Fruit fly (Drosophila melanogaster) whole organism, wandering third instar larva: ENCODE data around the gene CG33003.

Experiments used
- Abd-B ChIP-seq: fragments of >200 bp; optimal IDR thresholded peaks from 2 replicates; lab custom pipeline; 2017; ENCODE audit warnings: missing biosample characterization, missing genetic modification characterization
- CG32264 ChIP-seq: fragments of 200-800 bp; sonication (Bioruptor generic); optimal IDR thresholded peaks from 2 replicates; lab custom pipeline; 2016; ENCODE audit warnings: missing biosample characterization, missing genetic modification characterization
- CG9705 ChIP-seq: fragments of 200-800 bp; sonication (Bioruptor generic); optimal IDR thresholded peaks from 2 replicates; lab custom pipeline; 2018; ENCODE audit warnings: missing biosample characterization, mild to moderate bottlenecking, missing genetic modification characterization
- CrebA ChIP-seq: fragments of 200-800 bp; sonication (Bioruptor generic); optimal IDR thresholded peaks from 2 replicates; lab custom pipeline; 2016; ENCODE audit warnings: missing biosample characterization, mild to moderate bottlenecking, missing genetic modification characterization, borderline replicate concordance
- Dfd ChIP-seq: fragments of >200 bp; optimal IDR thresholded peaks from 2 replicates; lab custom pipeline; 2017; ENCODE audit warnings: missing biosample characterization, missing genetic modification characterization
- Dif ChIP-seq: fragments of 200-275, 200-300 bp; sonication (Bioruptor generic); optimal IDR thresholded peaks from 2 replicates; lab custom pipeline; 2018; ENCODE audit warnings: missing biosample characterization, missing genetic modification characterization; ENCODE audit not compliant: partially characterized antibody
- GATAd ChIP-seq: sonication (Bioruptor generic); optimal IDR thresholded peaks from 2 replicates; lab custom pipeline; 2016; ENCODE audit warnings: missing biosample characterization, missing genetic modification characterization
- HLH106 ChIP-seq: fragments of 200-800 bp; optimal IDR thresholded peaks from 3 replicates; lab custom pipeline; 2019; ENCODE audit warnings: missing biosample characterization, mild to moderate bottlenecking, missing genetic modification characterization, moderate library complexity
- Hnf4 ChIP-seq: fragments of 200-800 bp; sonication (Bioruptor generic); optimal IDR thresholded peaks from 2 replicates; lab custom pipeline; 2016; ENCODE audit warnings: missing biosample characterization, mild to moderate bottlenecking, missing genetic modification characterization
- Hr78 ChIP-seq: fragments of >200 bp; optimal IDR thresholded peaks from 2 replicates; lab custom pipeline; 2017; ENCODE audit warnings: missing biosample characterization, missing genetic modification characterization
- Hr83 ChIP-seq: fragments of 200-300 bp; sonication (Bioruptor generic); optimal IDR thresholded peaks from 2 replicates; lab custom pipeline; 2016; ENCODE audit warnings: missing biosample characterization, mild to moderate bottlenecking, missing genetic modification characterization, moderate library complexity; ENCODE audit not compliant: poor library complexity, severe bottlenecking
- Jra ChIP-seq: sonication (Bioruptor generic); optimal IDR thresholded peaks from 2 replicates; lab custom pipeline; 2016; ENCODE audit warnings: missing biosample characterization, missing genetic modification characterization
- Mio ChIP-seq: sonication (Bioruptor generic); optimal IDR thresholded peaks from 2 replicates; lab custom pipeline; 2016; ENCODE audit warnings: missing biosample characterization, missing genetic modification characterization
- Myc ChIP-seq: fragments of >200 bp; optimal IDR thresholded peaks from 2 replicates; lab custom pipeline; 2017
- N ChIP-seq: fragments of >200 bp; optimal IDR thresholded peaks from 2 replicates; lab custom pipeline; 2018; ENCODE audit warnings: missing biosample characterization, missing external identifiers, missing genetic modification characterization
- OdsH ChIP-seq: fragments of 200-800 bp; sonication (Bioruptor generic); optimal IDR thresholded peaks from 2 replicates; lab custom pipeline; 2016; ENCODE audit warnings: missing biosample characterization, mild to moderate bottlenecking, missing genetic modification characterization
- Rel ChIP-seq, 2 experiments: fragments of 200-800 bp; sonication (Bioruptor generic) in 1 of 2; optimal IDR thresholded peaks; 2 replicates in 1 of 2; 3 replicates in 1 of 2; lab custom pipeline; 2016 to 2019; ENCODE audit warnings: mild to moderate bottlenecking in 2 of 2, missing biosample characterization in 2 of 2, missing genetic modification characterization in 2 of 2, moderate library complexity in 1 of 2
- Sp1 ChIP-seq: fragments of 200-800 bp; sonication (Bioruptor generic); optimal IDR thresholded peaks from 3 replicates; lab custom pipeline; 2019; ENCODE audit warnings: missing biosample characterization, mild to moderate bottlenecking, missing genetic modification characterization, moderate library complexity
- Vsx2 ChIP-seq: fragments of 200-300, 225-300 bp; sonication (Bioruptor generic); optimal IDR thresholded peaks from 2 replicates; lab custom pipeline; 2018; ENCODE audit warnings: missing biosample characterization, missing genetic modification characterization; ENCODE audit not compliant: partially characterized antibody
- br ChIP-seq: fragments of 200-800 bp; sonication (Bioruptor generic); optimal IDR thresholded peaks from 2 replicates; lab custom pipeline; 2016; ENCODE audit warnings: missing biosample characterization, missing genetic modification characterization
- brk ChIP-seq: fragments of 200-800 bp; sonication (Bioruptor generic); optimal IDR thresholded peaks from 2 replicates; lab custom pipeline; 2016; ENCODE audit warnings: missing biosample characterization, mild to moderate bottlenecking, missing genetic modification characterization
- dl ChIP-seq, 2 experiments: fragments of 175-275, 200-275 bp in 1 of 2; fragments of 200-275 bp in 1 of 2; sonication (Bioruptor generic); optimal IDR thresholded peaks; lab custom pipeline; 2018; ENCODE audit warnings: mild to moderate bottlenecking in 2 of 2, missing biosample characterization in 2 of 2, missing genetic modification characterization in 2 of 2, moderate library complexity in 2 of 2; ENCODE audit not compliant: partially characterized antibody in 2 of 2, insufficient read depth in 1 of 2
- dmrt93B ChIP-seq: fragments of 200-800 bp; sonication (Bioruptor generic); optimal IDR thresholded peaks from 2 replicates; lab custom pipeline; 2018; ENCODE audit warnings: missing biosample characterization, mild to moderate bottlenecking, missing genetic modification characterization
- dsf ChIP-seq: sonication (Bioruptor generic); optimal IDR thresholded peaks from 2 replicates; lab custom pipeline; 2016; ENCODE audit warnings: missing biosample characterization, missing genetic modification characterization, borderline replicate concordance
- ey ChIP-seq: fragments of 200-800 bp; sonication (Bioruptor generic); optimal IDR thresholded peaks from 2 replicates; lab custom pipeline; 2016; ENCODE audit warnings: missing biosample characterization, missing genetic modification characterization
- foxo ChIP-seq, 2 experiments: fragments of 200-800 bp; sonication (Bioruptor generic); optimal IDR thresholded peaks; 2 replicates in 1 of 2; 3 replicates in 1 of 2; lab custom pipeline; 2016 to 2017; ENCODE audit warnings: missing biosample characterization in 2 of 2, missing genetic modification characterization in 2 of 2
- fru ChIP-seq: fragments of 200-800 bp; sonication (Bioruptor generic); optimal IDR thresholded peaks from 3 replicates; lab custom pipeline; 2016; ENCODE audit warnings: missing biosample characterization, mild to moderate bottlenecking, missing genetic modification characterization
- h ChIP-seq: fragments of 200-800 bp; sonication (Bioruptor generic); optimal IDR thresholded peaks from 3 replicates; lab custom pipeline; 2016; ENCODE audit warnings: missing biosample characterization, mild to moderate bottlenecking, missing genetic modification characterization
- jim ChIP-seq: fragments of 175-275, 200-325 bp; sonication (Bioruptor generic); optimal IDR thresholded peaks from 2 replicates; lab custom pipeline; 2016; ENCODE audit warnings: missing biosample characterization, mild to moderate bottlenecking, missing genetic modification characterization
- lola ChIP-seq: fragments of >200 bp; optimal IDR thresholded peaks from 2 replicates; lab custom pipeline; 2017; ENCODE audit warnings: missing biosample characterization, missing genetic modification characterization
- pan ChIP-seq: fragments of >200 bp; optimal IDR thresholded peaks from 2 replicates; lab custom pipeline; 2017
- psq ChIP-seq: fragments of 200-800 bp; sonication (Bioruptor generic); optimal IDR thresholded peaks from 3 replicates; lab custom pipeline; 2017; ENCODE audit warnings: missing biosample characterization, mild to moderate bottlenecking, missing genetic modification characterization, moderate library complexity
- rgr ChIP-seq: fragments of 200-800 bp; sonication (Bioruptor generic); optimal IDR thresholded peaks from 3 replicates; lab custom pipeline; 2016; ENCODE audit warnings: missing biosample characterization, mild to moderate bottlenecking, missing genetic modification characterization
- sage ChIP-seq: fragments of 200-800 bp; sonication (Bioruptor generic); optimal IDR thresholded peaks from 2 replicates; lab custom pipeline; 2016; ENCODE audit warnings: missing biosample characterization, mild to moderate bottlenecking, missing genetic modification characterization
- sv ChIP-seq: fragments of 200-800 bp; sonication (Bioruptor generic); optimal IDR thresholded peaks from 3 replicates; lab custom pipeline; 2016; ENCODE audit warnings: missing biosample characterization, missing genetic modification characterization
- tai ChIP-seq: sonication (Bioruptor generic); optimal IDR thresholded peaks from 2 replicates; lab custom pipeline; 2016; ENCODE audit warnings: missing biosample characterization, missing genetic modification characterization
- usp ChIP-seq: fragments of >200 bp; optimal IDR thresholded peaks from 2 replicates; lab custom pipeline; 2017; ENCODE audit warnings: missing biosample characterization, missing genetic modification characterization
- woc ChIP-seq: sonication (Bioruptor generic); optimal IDR thresholded peaks from 2 replicates; lab custom pipeline; 2016; ENCODE audit warnings: missing biosample characterization, mild to moderate bottlenecking, missing genetic modification characterization

CG33003 gene

DNA sequence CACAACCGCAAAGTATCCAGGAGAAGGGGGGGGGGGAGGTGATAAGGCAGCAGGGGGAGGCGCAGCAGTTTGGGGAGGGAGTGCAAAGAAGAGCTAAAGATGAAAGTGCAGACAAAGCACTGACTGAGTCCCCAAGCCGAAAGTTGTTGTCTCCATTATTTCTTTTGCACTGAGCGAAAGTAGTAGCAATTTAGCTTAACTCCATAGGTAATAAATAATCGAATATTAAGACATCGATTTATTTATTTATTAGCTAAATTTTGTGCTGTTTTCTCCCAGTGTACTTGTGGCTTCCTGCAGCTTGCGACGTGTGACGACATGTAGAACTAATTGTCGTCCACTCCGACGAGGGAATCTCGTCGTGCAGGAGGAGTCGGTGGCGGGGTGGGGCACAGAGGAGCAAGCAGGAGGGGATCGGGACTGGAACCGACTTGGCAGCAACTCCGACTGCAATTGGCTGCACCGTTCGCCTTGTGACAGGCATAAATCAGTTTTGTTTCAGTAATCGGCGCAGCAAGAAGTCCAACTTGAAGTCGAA lies 39.2 kb upstream of the CG33003 start, which contains the start of gene Traf4:
Gene Traf4 (plus strand): TSS at position 488 of the 538 bp plus-strand sequence.
- TF ChIP-seq lola (GFP tag; lab: Kevin White, UChicago) (no peak), Rel (GFP tag; optimal IDR thresholded peaks at IDR 0.05; lab: Kevin White, UChicago) (no peak), Rel (tag; optimal IDR thresholded peaks at IDR 0.05; lab: Kevin White, UChicago) (no peak), psq (GFP tag; lab: Kevin White, UChicago) (peak; percentile 83), rgr (GFP tag; lab: Kevin White, UChicago) (peak; percentile 26), CG9705 (GFP tag; lab: Kevin White, UChicago) (no peak), dsf (GFP tag; lab: Kevin White, UChicago) (no peak), GATAd (GFP tag; lab: Kevin White, UChicago) (no peak), Dif (GFP tag; lab: Kevin White, UChicago) (no peak), usp (GFP tag; lab: Kevin White, UChicago) (no peak), Myc (lab: Kevin White, UChicago) (no peak), Abd-B (no peak), Sp1 (GFP tag; lab: Kevin White, UChicago) (peak; percentile 38), woc (GFP tag; lab: Kevin White, UChicago) (peak; percentile 27), fru (GFP tag; lab: Kevin White, UChicago) (peak; percentile 32), tai (GFP tag; lab: Kevin White, UChicago) (no peak), dmrt93B (GFP tag; lab: Kevin White, UChicago) (no peak), Hnf4 (GFP tag; lab: Kevin White, UChicago) (peak; percentile 40), ey (GFP tag; lab: Kevin White, UChicago) (no peak), dl (GFP tag; optimal IDR thresholded peaks at IDR 0.05; lab: Kevin White, UChicago; ENCODE audit: insufficient read depth in 1 of 2, partially characterized antibody in 2 of 2) (no peak), HLH106 (peak; percentile 46), Hr83 (GFP tag; lab: Kevin White, UChicago) (no peak), foxo (GFP tag; optimal IDR thresholded peaks at IDR 0.05; lab: Kevin White, UChicago) (peak in 1 of 2 experiments; percentile 62), Mio (GFP tag; lab: Kevin White, UChicago) (no peak), N (GFP tag; lab: Kevin White, UChicago) (no peak), h (GFP tag; lab: Kevin White, UChicago) (peak; percentile 54), OdsH (peak; percentile 33), jim (GFP tag; lab: Kevin White, UChicago) (no peak), Dfd (no peak), sv (no peak), pan (lab: Kevin White, UChicago) (no peak), CG32264 (GFP tag; lab: Kevin White, UChicago) (no peak), Jra (no peak), Hr78 (GFP tag; lab: Kevin White, UChicago) (no peak), br (GFP tag; lab: Kevin White, UChicago) (peak; percentile 19), brk (GFP tag; lab: Kevin White, UChicago) (peak; percentile 26), Vsx2 (no peak), CrebA (GFP tag; lab: Kevin White, UChicago) (no peak), sage (GFP tag; lab: Kevin White, UChicago) (no peak)

- TF ChIP-seq CrebA (GFP tag; lab: Kevin White, UChicago), result no peak
Observed at dm6 chr2L:4363707-4364270, 37.0 kb upstream of the CG33003 start.
